Worm (Caenorhabditis elegans): Measurements from ENCODE around the gene acp-1.
A peak's percentile ranks its signal among the peaks of the same experiment; 100 is the strongest.

acp-1 gene

ce11 chrX:3375320-3375719 is 9.9 kb downstream of the acp-1 start:
- no peak for TF ChIP-seq ceh-43 (GFP tag; optimal IDR thresholded peaks at IDR 0.05)
- TF ChIP-seq nhr-12 (tag; optimal IDR thresholded peaks at IDR 0.05): no peak
- TF ChIP-seq ces-1 (GFP tag; optimal IDR thresholded peaks at IDR 0.05): no peak
- no peak for TF ChIP-seq tbx-8 (GFP tag; optimal IDR thresholded peaks at IDR 0.05)
- no peak for TF ChIP-seq cnd-1 (tag; optimal IDR thresholded peaks at IDR 0.05)
- no peak for TF ChIP-seq bed-3 (GFP tag; optimal IDR thresholded peaks at IDR 0.05)
- no peak for TF ChIP-seq ham-2 (GFP tag; optimal IDR thresholded peaks at IDR 0.05)
- TF ChIP-seq nhr-2 (tag; optimal IDR thresholded peaks at IDR 0.05): no peak
- TF ChIP-seq blmp-1 (tag; optimal IDR thresholded peaks at IDR 0.05): no peak
- TF ChIP-seq unc-120 (tag; optimal IDR thresholded peaks at IDR 0.05; ENCODE audit: poor library complexity, severe bottlenecking): no peak
- TF ChIP-seq zip-8 (tag; optimal IDR thresholded peaks at IDR 0.05): no peak

ce11 chrX:3374642-3375041 is 10.6 kb downstream of the acp-1 start, which contains the start of gene clc-3:
Gene clc-3 (minus strand): TSS chrX:3374742.
- TF ChIP-seq ces-1 (GFP tag; optimal IDR thresholded peaks at IDR 0.05): peak; percentile 18
- no peak for TF ChIP-seq unc-39 (tag; optimal IDR thresholded peaks at IDR 0.05)

ce11 chrX:3371264-3371663 is 14.0 kb downstream of the acp-1 start:
- no peak for TF ChIP-seq elt-3 (tag; optimal IDR thresholded peaks at IDR 0.05)
- TF ChIP-seq nhr-28 (tag; optimal IDR thresholded peaks at IDR 0.05): no peak
- TF ChIP-seq nhr-2 (tag; optimal IDR thresholded peaks at IDR 0.05): no peak
- peak; percentile 76 for TF ChIP-seq lin-32 (GFP tag; optimal IDR thresholded peaks at IDR 0.05)
- no peak for TF ChIP-seq ceh-39 (tag; optimal IDR thresholded peaks at IDR 0.05)
- TF ChIP-seq lsy-2 (tag; optimal IDR thresholded peaks at IDR 0.05): peak; percentile 29
- peak; percentile 23 for TF ChIP-seq pha-4 (tag; optimal IDR thresholded peaks at IDR 0.05)
- peak; percentile 19 for TF ChIP-seq lin-13 (tag; optimal IDR thresholded peaks at IDR 0.05)
- TF ChIP-seq nhr-237 (tag; optimal IDR thresholded peaks at IDR 0.05): peak; percentile 37
- TF ChIP-seq sptf-1 (tag; optimal IDR thresholded peaks at IDR 0.05): peak; percentile 95
- peak; percentile 90 for TF ChIP-seq M03D4.4 (tag; optimal IDR thresholded peaks at IDR 0.05)
- TF ChIP-seq ztf-11 (tag; optimal IDR thresholded peaks at IDR 0.05): peak; percentile 35
- TF ChIP-seq unc-39 (tag; optimal IDR thresholded peaks at IDR 0.05): peak; percentile 33
- peak; percentile 88 for TF ChIP-seq cnd-1 (tag; optimal IDR thresholded peaks at IDR 0.05)
- peak; percentile 81 for TF ChIP-seq unc-120 (tag; optimal IDR thresholded peaks at IDR 0.05; ENCODE audit: poor library complexity, severe bottlenecking)
- peak; percentile 84 for TF ChIP-seq bed-3 (GFP tag; optimal IDR thresholded peaks at IDR 0.05)
- peak; percentile 24 for TF ChIP-seq nhr-12 (tag; optimal IDR thresholded peaks at IDR 0.05)
- TF ChIP-seq mls-2 (tag; optimal IDR thresholded peaks at IDR 0.05): peak; percentile 94
- TF ChIP-seq mep-1 (tag; optimal IDR thresholded peaks at IDR 0.05): peak; percentile 67
- TF ChIP-seq ceh-83 (GFP tag; optimal IDR thresholded peaks at IDR 0.05): peak; percentile 92
- no peak for TF ChIP-seq snpc-4 (tag; optimal IDR thresholded peaks at IDR 0.05)
- no peak for TF ChIP-seq elt-1 (tag; optimal IDR thresholded peaks at IDR 0.05; ENCODE audit: borderline replicate concordance, insufficient read depth)
- TF ChIP-seq tbx-8 (GFP tag; optimal IDR thresholded peaks at IDR 0.05): peak; percentile 44
- TF ChIP-seq hlh-1 (tag; optimal IDR thresholded peaks at IDR 0.05): peak; percentile 49
- TF ChIP-seq zip-8 (tag; optimal IDR thresholded peaks at IDR 0.05): no peak
- TF ChIP-seq blmp-1 (tag; optimal IDR thresholded peaks at IDR 0.05): no peak
- peak; percentile 60 for TF ChIP-seq unc-62 (GFP tag; optimal IDR thresholded peaks at IDR 0.05)
- TF ChIP-seq ham-2 (GFP tag; optimal IDR thresholded peaks at IDR 0.05): peak; percentile 77
- peak; percentile 71 for TF ChIP-seq flh-1 (GFP tag; optimal IDR thresholded peaks at IDR 0.05)
- peak; percentile 94 for TF ChIP-seq drap-1 (GFP tag; optimal IDR thresholded peaks at IDR 0.05)
- TF ChIP-seq sem-2 (GFP tag; optimal IDR thresholded peaks at IDR 0.05): peak; percentile 81
- peak; percentile 60 for TF ChIP-seq ces-1 (GFP tag; optimal IDR thresholded peaks at IDR 0.05)
- TF ChIP-seq ceh-43 (GFP tag; optimal IDR thresholded peaks at IDR 0.05): peak; percentile 85
- no peak for TF ChIP-seq nhr-76 (tag; optimal IDR thresholded peaks at IDR 0.05)
- TF ChIP-seq mab-5 (tag; optimal IDR thresholded peaks at IDR 0.05): no peak

ce11 chrX:3369442-3369841 is 15.8 kb downstream of the acp-1 start:
- TF ChIP-seq mep-1 (tag; optimal IDR thresholded peaks at IDR 0.05) (no peak), unc-39 (tag; optimal IDR thresholded peaks at IDR 0.05) (no peak), lin-13 (tag; optimal IDR thresholded peaks at IDR 0.05) (no peak), ceh-43 (GFP tag; optimal IDR thresholded peaks at IDR 0.05) (no peak), ham-2 (GFP tag; optimal IDR thresholded peaks at IDR 0.05) (no peak), mab-5 (tag; optimal IDR thresholded peaks at IDR 0.05) (no peak)

All from whole organism, mixed stage, embryonic.